Worm (Caenorhabditis elegans): Measurements from ENCODE around the gene M7.7.

- TF ChIP-seq K12H6.12 (tag; optimal IDR thresholded peaks at IDR 0.05), result no peak
- no peak for TF ChIP-seq egl-18 (GFP tag; IDR thresholded peaks at IDR 0.05)
- no peak for TF ChIP-seq B0336.3 (GFP tag; IDR thresholded peaks at IDR 0.05)
- TF ChIP-seq F33H1.4 (GFP tag; IDR thresholded peaks at IDR 0.05), result no peak
- TF ChIP-seq Y53G8AR.9 (GFP tag; conservative IDR thresholded peaks at IDR 0.05), result no peak
- no peak for TF ChIP-seq dpl-1 (GFP tag; optimal IDR thresholded peaks at IDR 0.05)
- no peak for TF ChIP-seq pha-4 (tag; optimal IDR thresholded peaks at IDR 0.05)
- TF ChIP-seq F52B5.7 (tag; optimal IDR thresholded peaks at IDR 0.05), result no peak
- no peak for TF ChIP-seq ztf-28 (GFP tag; IDR thresholded peaks at IDR 0.05)
- no peak for TF ChIP-seq madf-8 (GFP tag; conservative IDR thresholded peaks at IDR 0.05)
- no peak for TF ChIP-seq ztf-3 (GFP tag; optimal IDR thresholded peaks at IDR 0.05)
- TF ChIP-seq tbx-9 (tag; optimal IDR thresholded peaks at IDR 0.05; ENCODE audit: borderline replicate concordance), result no peak
- TF ChIP-seq snpc-4 (GFP tag; optimal IDR thresholded peaks at IDR 0.05), result no peak
- TF ChIP-seq snpc-4 (tag; optimal IDR thresholded peaks at IDR 0.05), result no peak
Measured at ce11 chrIV:11094974-11095373, 5.3 kb downstream of the M7.7 start, which contains the start of gene M7.8.

All from whole organism, young adult.